Fruit fly (Drosophila melanogaster): ENCODE measurements around the gene CG11585.

Gene CG11585

DNA sequence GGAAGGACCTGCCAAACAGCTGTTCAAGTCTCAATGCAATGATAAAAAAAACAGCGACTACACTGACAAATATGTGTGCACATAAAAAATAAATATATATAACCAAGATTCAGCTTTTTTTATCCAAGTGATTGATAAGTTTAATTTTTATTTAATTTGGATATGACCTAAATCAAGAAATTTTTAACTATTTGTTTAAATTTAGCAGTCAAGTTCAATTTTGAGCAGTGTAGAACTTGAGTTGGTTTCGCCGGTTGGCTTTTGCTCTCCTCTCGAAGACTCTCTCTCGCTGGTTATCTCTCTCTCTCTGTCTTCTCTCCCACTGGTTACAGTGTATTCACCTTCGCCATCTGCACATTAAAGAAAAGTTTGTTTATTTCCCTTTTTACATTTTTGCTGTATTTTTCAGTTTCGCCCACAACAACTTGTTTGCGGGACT lies 28.7 kb downstream of the CG11585 start (continued):
- no peak for TF ChIP-seq mld (GFP tag; IDR thresholded peaks at IDR 0.05; ENCODE audit: partially characterized antibody)
- no peak for TF ChIP-seq Sin3A (optimal IDR thresholded peaks at IDR 0.05)
- TF ChIP-seq CG11504 (tag; optimal IDR thresholded peaks at IDR 0.05) = peak; percentile 93
- TF ChIP-seq CG30020 (tag; optimal IDR thresholded peaks at IDR 0.05) = peak; percentile 51
- TF ChIP-seq chinmo (GFP tag; IDR thresholded peaks at IDR 0.05; ENCODE audit: partially characterized antibody) = 0 out of 4 replicates have a peak, but pooled peaks have one; percentile 13
- no peak for TF ChIP-seq Lpt (GFP tag; optimal IDR thresholded peaks at IDR 0.05)
- peak; percentile 91 for TF ChIP-seq CG17328 (GFP tag; IDR thresholded peaks at IDR 0.05)
- TF ChIP-seq gcm2 (GFP tag; optimal IDR thresholded peaks at IDR 0.05) = peak; percentile 60
- peak; percentile 89 for TF ChIP-seq CG12659 (GFP tag; optimal IDR thresholded peaks at IDR 0.05)
- TF ChIP-seq Sox100B (GFP tag; optimal IDR thresholded peaks at IDR 0.05) = peak; percentile 89
- peak; percentile 57 for TF ChIP-seq emc (GFP tag; optimal IDR thresholded peaks at IDR 0.05)
- TF ChIP-seq E2f1 (GFP tag; IDR thresholded peaks at IDR 0.05) = peak; percentile 84
- peak; percentile 87 for TF ChIP-seq CG14710 (tag; optimal IDR thresholded peaks at IDR 0.05)
- peak; percentile 56 for TF ChIP-seq Atf3 (GFP tag; optimal IDR thresholded peaks at IDR 0.05)
- TF ChIP-seq CG9817 (tag; optimal IDR thresholded peaks at IDR 0.05) = peak; percentile 80
- TF ChIP-seq amos (GFP tag; IDR thresholded peaks at IDR 0.05; ENCODE audit: partially characterized antibody) = no peak
- no peak for TF ChIP-seq mirr (GFP tag; optimal IDR thresholded peaks at IDR 0.05)
- peak; percentile 62 for TF ChIP-seq kah (GFP tag; optimal IDR thresholded peaks at IDR 0.05)
- TF ChIP-seq crol (GFP tag; IDR thresholded peaks at IDR 0.05) = peak; percentile 35; the same call in 1 of the 2 replicates
- TF ChIP-seq sqz (GFP tag; optimal IDR thresholded peaks at IDR 0.05) = peak; percentile 91
- no peak for TF ChIP-seq CG14860 (GFP tag; IDR thresholded peaks at IDR 0.05; ENCODE audit: partially characterized antibody)
- TF ChIP-seq wdn (GFP tag; IDR thresholded peaks at IDR 0.05) = peak; percentile 82
- TF ChIP-seq ro (GFP tag; IDR thresholded peaks at IDR 0.05) = peak; percentile 66; the same call in 1 of the 2 replicates
- TF ChIP-seq NC2β (GFP tag; optimal IDR thresholded peaks at IDR 0.05) = peak; percentile 71
- no peak for TF ChIP-seq eve (GFP tag; optimal IDR thresholded peaks at IDR 0.05)
- peak; percentile 83 for TF ChIP-seq CG15601 (tag; optimal IDR thresholded peaks at IDR 0.05)
- TF ChIP-seq CG3065 (GFP tag; optimal IDR thresholded peaks at IDR 0.05) = peak; percentile 16
- TF ChIP-seq hth (optimal IDR thresholded peaks at IDR 0.05) = no peak
- peak; percentile 83 for TF ChIP-seq CG18619 (GFP tag; optimal IDR thresholded peaks at IDR 0.05)
- peak; percentile 89 for TF ChIP-seq Atf6 (GFP tag; IDR thresholded peaks at IDR 0.05)
- TF ChIP-seq crc (GFP tag; optimal IDR thresholded peaks at IDR 0.05) = peak; percentile 69
- peak; percentile 91 for TF ChIP-seq CG12391 (tag; optimal IDR thresholded peaks at IDR 0.05)
- peak; percentile 81 for TF ChIP-seq CG14667 (GFP tag; IDR thresholded peaks at IDR 0.05)
- TF ChIP-seq D19B (GFP tag; optimal IDR thresholded peaks at IDR 0.05) = peak; percentile 74
- peak; percentile 82 for TF ChIP-seq Abd-B (GFP tag; optimal IDR thresholded peaks at IDR 0.05)
- TF ChIP-seq CG12744 (GFP tag; optimal IDR thresholded peaks at IDR 0.05) = peak; percentile 66
- peak; percentile 89 for TF ChIP-seq tgo (GFP tag; IDR thresholded peaks at IDR 0.05)
- TF ChIP-seq tna (GFP tag; IDR thresholded peaks at IDR 0.05; ENCODE audit: partially characterized antibody) = no peak
- peak; percentile 53 for TF ChIP-seq da (GFP tag; optimal IDR thresholded peaks at IDR 0.05)
- peak; percentile 45 for TF ChIP-seq pho (GFP tag; optimal IDR thresholded peaks at IDR 0.05)
- peak; percentile 73 for TF ChIP-seq CG18764 (GFP tag; optimal IDR thresholded peaks at IDR 0.05)
- TF ChIP-seq hb (GFP tag; IDR thresholded peaks at IDR 0.05; ENCODE audit: partially characterized antibody) = no peak
- TF ChIP-seq Kr (GFP tag; optimal IDR thresholded peaks at IDR 0.05) = no peak
- TF ChIP-seq Myb (GFP tag; optimal IDR thresholded peaks at IDR 0.05) = peak; percentile 48
- peak; percentile 58 for TF ChIP-seq Vsx1 (GFP tag; optimal IDR thresholded peaks at IDR 0.05)
- TF ChIP-seq lmd (GFP tag; IDR thresholded peaks at IDR 0.05) = peak; percentile 91
- TF ChIP-seq Neu2 (GFP tag; optimal IDR thresholded peaks at IDR 0.05; ENCODE audit: borderline replicate concordance) = no peak
- TF ChIP-seq mam (GFP tag; optimal IDR thresholded peaks at IDR 0.05) = peak; percentile 62
- TF ChIP-seq CG3995 (GFP tag; optimal IDR thresholded peaks at IDR 0.05) = peak; percentile 29
- TF ChIP-seq Mrtf (GFP tag; IDR thresholded peaks at IDR 0.05) = peak; percentile 78
- TF ChIP-seq Sry-β (GFP tag; optimal IDR thresholded peaks at IDR 0.05) = no peak
